Fruit fly (Drosophila melanogaster) Kc167 (cell line): ENCODE results near the gene CG31792.

ENCODE experiments used
- Myc ChIP-seq: fragments of >200 bp; optimal IDR thresholded peaks from 2 replicates; lab custom pipeline; 2017; ENCODE audit warnings: missing external identifiers
- Sin3A ChIP-seq: fragments of >200 bp; optimal IDR thresholded peaks from 2 replicates; lab custom pipeline; 2018; ENCODE audit warnings: missing external identifiers
- h ChIP-seq: fragments of >200 bp; optimal IDR thresholded peaks from 3 replicates; lab custom pipeline; 2018; ENCODE audit warnings: missing external identifiers
- insv ChIP-seq: fragments of >200 bp; optimal IDR thresholded peaks from 3 replicates; lab custom pipeline; 2018; ENCODE audit warnings: missing external identifiers
- psq ChIP-seq: fragments of >200 bp; optimal IDR thresholded peaks from 2 replicates; lab custom pipeline; 2017; ENCODE audit warnings: missing external identifiers
- ttk ChIP-seq: sonication (Bioruptor generic); optimal IDR thresholded peaks from 2 replicates; lab custom pipeline; 2017; ENCODE audit warnings: missing external identifiers

CG31792 gene

dm6 chr2L:19037455-19037854, 40.2 kb downstream of the CG31792 start:
- TF ChIP-seq h (lab: Kevin White, UChicago) (no peak), ttk (no peak), insv (lab: Kevin White, UChicago) (no peak)

- TF ChIP-seq Sin3A (lab: Kevin White, UChicago) (no peak), insv (lab: Kevin White, UChicago) (no peak), ttk (no peak), h (lab: Kevin White, UChicago) (no peak), psq (no peak), Myc (no peak)
These were observed 44.3 kb downstream of the CG31792 start, which contains the start of gene Catsup for dm6 chr2L:19041590-19041989. Gene Catsup, plus strand, starts transcription at chr2L:19041862.

- no peak for TF ChIP-seq ttk
- TF ChIP-seq Myc = no peak
- TF ChIP-seq Sin3A (lab: Kevin White, UChicago) = no peak
- no peak for TF ChIP-seq h (lab: Kevin White, UChicago)
- no peak for TF ChIP-seq insv (lab: Kevin White, UChicago)
- TF ChIP-seq psq = no peak
These were observed 47.9 kb downstream of the CG31792 start, which contains the start of the genes Ttc19 and Acn for dm6 chr2L:19045111-19045560. Gene Ttc19, minus strand, starts transcription at chr2L:19045148. Gene Acn, plus strand, starts transcription at chr2L:19045355.

dm6 chr2L:19048912-19049311, 51.7 kb downstream of the CG31792 start, which contains the start of gene CG10470:
Gene CG10470, plus strand, starts transcription at chr2L:19049076.
- TF ChIP-seq psq = no peak
- TF ChIP-seq ttk = no peak
- TF ChIP-seq Sin3A (lab: Kevin White, UChicago) = no peak
- no peak for TF ChIP-seq h (lab: Kevin White, UChicago)
- no peak for TF ChIP-seq insv (lab: Kevin White, UChicago)
- TF ChIP-seq Myc = no peak

dm6 chr2L:19051534-19052100, 54.4 kb downstream of the CG31792 start, which contains the start of gene Rpn3:
Gene Rpn3, plus strand, starts transcription at chr2L:19051790.
- TF ChIP-seq Myc (no peak), ttk (no peak), Sin3A (lab: Kevin White, UChicago) (no peak), insv (lab: Kevin White, UChicago) (no peak), psq (no peak), h (lab: Kevin White, UChicago) (no peak)
